Worm (Caenorhabditis elegans) whole organism, L1 larva: ENCODE results near the gene ubq-1.

Experiments
- C04F5.9 ChIP-seq: sonication (generic microtip); optimal IDR thresholded peaks from 2 replicates; lab custom pipeline; 2016; ENCODE audit warnings: missing genetic modification characterization, missing compliant biosample characterization
- C34B4.2 ChIP-seq: sonication (generic microtip); optimal IDR thresholded peaks from 2 replicates; lab custom pipeline; 2017; ENCODE audit warnings: mild to moderate bottlenecking, missing genetic modification characterization, missing compliant biosample characterization
- Y116A8C.19 ChIP-seq: sonication (generic microtip); optimal IDR thresholded peaks from 2 replicates; lab custom pipeline; 2016; ENCODE audit warnings: missing compliant biosample characterization, missing genetic modification characterization, borderline replicate concordance
- alr-1 ChIP-seq: fragments of 200-800 bp; sonication (Bioruptor generic); optimal IDR thresholded peaks from 2 replicates; lab custom pipeline; 2018; ENCODE audit warnings: borderline replicate concordance, mild to moderate bottlenecking, missing genetic modification characterization, missing compliant biosample characterization
- ama-1 ChIP-seq: fragments of 150-350 bp; optimal IDR thresholded peaks from 2 replicates; lab custom pipeline; 2014
- blmp-1 ChIP-seq: fragments of 150-350 bp; optimal IDR thresholded peaks from 2 replicates; lab custom pipeline; 2014; ENCODE audit warnings: missing biosample characterization, missing genetic modification characterization
- ceh-63 ChIP-seq: fragments of 200-800 bp; sonication (Bioruptor generic); optimal IDR thresholded peaks from 2 replicates; lab custom pipeline; 2018; ENCODE audit warnings: mild to moderate bottlenecking, missing genetic modification characterization, missing compliant biosample characterization
- ceh-8 ChIP-seq: fragments of 200-800 bp; sonication (Bioruptor generic); optimal IDR thresholded peaks from 2 replicates; lab custom pipeline; 2018; ENCODE audit warnings: mild to moderate bottlenecking, missing genetic modification characterization, moderate library complexity, missing compliant biosample characterization
- ceh-82 ChIP-seq, 3 experiments: fragments of 150-350 bp in 1 of 3; sonication (generic microtip) in 2 of 3; optimal IDR thresholded peaks; 2 replicates each; lab custom pipeline; 2014 to 2017; ENCODE audit warnings: missing biosample characterization in 3 of 3, missing genetic modification characterization in 3 of 3
- ceh-88 ChIP-seq: fragments of 200-800 bp; sonication (Bioruptor generic); IDR thresholded peaks from 2 replicates; pipeline ENCODE4 v1.3.6; 2022; ENCODE audit warnings: missing genetic modification characterization, missing compliant biosample characterization
- dsc-1 ChIP-seq: sonication (generic microtip); optimal IDR thresholded peaks from 2 replicates; lab custom pipeline; 2016; ENCODE audit warnings: mild to moderate bottlenecking, missing genetic modification characterization, missing compliant biosample characterization
- efl-1 ChIP-seq, 4 experiments: fragments of 150-350 bp; optimal IDR thresholded peaks in 3 of 4; peaks in 1 of 4; 1 replicate in 1 of 4; 2 replicates in 3 of 4; lab custom pipeline; 2014; ENCODE audit warnings: missing biosample characterization in 2 of 4, missing genetic modification characterization in 2 of 4, missing genetic modification reagents in 2 of 4
- egl-13 ChIP-seq: sonication (generic microtip); optimal IDR thresholded peaks from 2 replicates; lab custom pipeline; 2016; ENCODE audit warnings: missing genotype, missing genetic modification reagents, missing genetic modification characterization, missing compliant biosample characterization
- elt-2 ChIP-seq: sonication (generic microtip); optimal IDR thresholded peaks from 2 replicates; lab custom pipeline; 2016; ENCODE audit warnings: missing genetic modification characterization, mild to moderate bottlenecking, inconsistent platforms, missing compliant biosample characterization, missing genetic modification reagents
- elt-3 ChIP-seq, 6 experiments: fragments of 150-350 bp in 1 of 6; sonication (generic microtip); optimal IDR thresholded peaks; 2 replicates each; lab custom pipeline; 2017 to 2018; ENCODE audit warnings: missing biosample characterization in 6 of 6, missing genetic modification characterization in 6 of 6, inconsistent platforms in 1 of 6
- ets-5 ChIP-seq: fragments of 200-800 bp; sonication (Bioruptor generic); IDR thresholded peaks from 2 replicates; pipeline ENCODE4 v1.3.6; 2022; ENCODE audit warnings: missing genetic modification characterization, missing compliant biosample characterization
- fkh-4 ChIP-seq: sonication (generic microtip); optimal IDR thresholded peaks from 2 replicates; lab custom pipeline; 2016; ENCODE audit warnings: missing compliant biosample characterization, missing genetic modification characterization, borderline replicate concordance
- fos-1 ChIP-seq: fragments of 150-350 bp; optimal IDR thresholded peaks from 2 replicates; lab custom pipeline; 2014; ENCODE audit warnings: missing biosample characterization, missing genetic modification characterization
- hlh-4 ChIP-seq: sonication (generic microtip); optimal IDR thresholded peaks from 2 replicates; lab custom pipeline; 2016; ENCODE audit warnings: mild to moderate bottlenecking, missing genetic modification characterization, missing compliant biosample characterization
- hpl-2 ChIP-seq: fragments of 150-350 bp; optimal IDR thresholded peaks from 2 replicates; lab custom pipeline; 2014; ENCODE audit warnings: missing biosample characterization, missing genetic modification reagents, missing genetic modification characterization
- irx-1 ChIP-seq: sonication (generic microtip); optimal IDR thresholded peaks from 2 replicates; lab custom pipeline; 2016; ENCODE audit warnings: missing genetic modification characterization, missing compliant biosample characterization
- jun-1 ChIP-seq: fragments of 150-350 bp; optimal IDR thresholded peaks from 2 replicates; lab custom pipeline; 2014; ENCODE audit warnings: missing biosample characterization, missing genetic modification reagents, missing genetic modification characterization
- lin-13 ChIP-seq: fragments of 150-350 bp; optimal IDR thresholded peaks from 2 replicates; lab custom pipeline; 2014; ENCODE audit warnings: missing biosample characterization, missing genetic modification reagents, missing genetic modification characterization
- lin-14 ChIP-seq: fragments of 200-800 bp; sonication (Bioruptor generic); optimal IDR thresholded peaks from 2 replicates; lab custom pipeline; 2018; ENCODE audit warnings: mild to moderate bottlenecking, missing genetic modification characterization, moderate library complexity, missing compliant biosample characterization
- lir-3 ChIP-seq: sonication (generic microtip); optimal IDR thresholded peaks from 2 replicates; lab custom pipeline; 2016; ENCODE audit warnings: mild to moderate bottlenecking, missing genetic modification characterization, moderate library complexity, missing compliant biosample characterization; ENCODE audit not compliant: poor library complexity
- lsy-2 ChIP-seq, 2 experiments: fragments of 150-350 bp; optimal IDR thresholded peaks; 2 replicates each; lab custom pipeline; 2014; ENCODE audit warnings: missing biosample characterization in 2 of 2, missing genetic modification characterization in 2 of 2
- mab-9 ChIP-seq: fragments of 200-800 bp; sonication (Bioruptor generic); IDR thresholded peaks from 2 replicates; pipeline ENCODE4 v1.3.6; 2022; ENCODE audit warnings: missing genetic modification reagents, missing genetic modification characterization, missing compliant biosample characterization
- nhr-11 ChIP-seq: fragments of 150-350 bp; optimal IDR thresholded peaks from 2 replicates; lab custom pipeline; 2014; ENCODE audit warnings: missing biosample characterization, missing genetic modification characterization
- nhr-19 ChIP-seq: fragments of 200-800 bp; sonication (Bioruptor generic); conservative IDR thresholded peaks from 2 replicates; pipeline ENCODE4 v1.3.6; 2022; ENCODE audit warnings: missing genetic modification characterization, missing compliant biosample characterization
- nhr-237 ChIP-seq: fragments of 150-350 bp; optimal IDR thresholded peaks from 2 replicates; lab custom pipeline; 2014; ENCODE audit warnings: missing biosample characterization, missing genetic modification characterization
- nhr-28 ChIP-seq: fragments of 150-350 bp; optimal IDR thresholded peaks from 2 replicates; lab custom pipeline; 2014; ENCODE audit warnings: missing biosample characterization, missing genetic modification characterization
- nhr-47 ChIP-seq: sonication (generic microtip); optimal IDR thresholded peaks from 2 replicates; lab custom pipeline; 2016; ENCODE audit warnings: mild to moderate bottlenecking, missing genetic modification characterization, moderate library complexity, missing compliant biosample characterization
- nhr-76 ChIP-seq: sonication (generic microtip); optimal IDR thresholded peaks from 2 replicates; lab custom pipeline; 2017; ENCODE audit warnings: missing biosample characterization, missing genetic modification characterization
- nhr-84 ChIP-seq: sonication (generic microtip); optimal IDR thresholded peaks from 2 replicates; lab custom pipeline; 2017; ENCODE audit warnings: missing biosample characterization, missing genetic modification characterization
- nhr-85 ChIP-seq: sonication (generic microtip); peaks from one replicate; lab custom pipeline; 2016; ENCODE audit warnings: missing genetic modification characterization, inconsistent platforms, missing compliant biosample characterization
- nhr-90 ChIP-seq: sonication (generic microtip); optimal IDR thresholded peaks from 2 replicates; lab custom pipeline; 2016; ENCODE audit warnings: mild to moderate bottlenecking, missing genetic modification characterization, missing compliant biosample characterization; ENCODE audit not compliant: poor library complexity
- pag-3 ChIP-seq: sonication (generic microtip); optimal IDR thresholded peaks from 2 replicates; lab custom pipeline; 2017; ENCODE audit warnings: missing genetic modification characterization, mild to moderate bottlenecking, missing compliant biosample characterization, antibody characterized with exemption, borderline replicate concordance; ENCODE audit not compliant: insufficient read depth
- pax-3 ChIP-seq: fragments of 200-800 bp; sonication (Bioruptor generic); optimal IDR thresholded peaks from 2 replicates; lab custom pipeline; 2018; ENCODE audit warnings: mild to moderate bottlenecking, missing genetic modification characterization, moderate library complexity, missing compliant biosample characterization
- skn-1 ChIP-seq: fragments of 150-350 bp; optimal IDR thresholded peaks from 2 replicates; lab custom pipeline; 2014; ENCODE audit warnings: missing biosample characterization, missing genetic modification characterization
- snpc-4 ChIP-seq: fragments of 150-350 bp; optimal IDR thresholded peaks from 2 replicates; lab custom pipeline; 2014; ENCODE audit warnings: missing biosample characterization, missing genetic modification characterization
- snu-23 ChIP-seq: sonication (generic microtip); optimal IDR thresholded peaks from 2 replicates; lab custom pipeline; 2016; ENCODE audit warnings: missing genetic modification characterization, missing compliant biosample characterization
- sup-37 ChIP-seq: fragments of 200-800 bp; sonication (Bioruptor generic); optimal IDR thresholded peaks from 2 replicates; lab custom pipeline; 2018; ENCODE audit warnings: mild to moderate bottlenecking, missing genetic modification characterization, missing compliant biosample characterization
- swsn-7 ChIP-seq: sonication (generic microtip); optimal IDR thresholded peaks from 2 replicates; lab custom pipeline; 2016; ENCODE audit warnings: missing genetic modification characterization, missing compliant biosample characterization
- tbx-2 ChIP-seq: sonication (generic microtip); optimal IDR thresholded peaks from 2 replicates; lab custom pipeline; 2016; ENCODE audit warnings: missing genetic modification characterization, missing compliant biosample characterization
- unc-130 ChIP-seq: fragments of 150-350 bp; optimal IDR thresholded peaks from 2 replicates; lab custom pipeline; 2017; ENCODE audit warnings: missing biosample characterization, missing genetic modification characterization, inconsistent platforms
- unc-62 ChIP-seq: fragments of 150-350 bp; optimal IDR thresholded peaks from 2 replicates; lab custom pipeline; 2014; ENCODE audit warnings: missing biosample characterization, missing genetic modification reagents, missing genetic modification characterization
- xbp-1 ChIP-seq: sonication (generic microtip); optimal IDR thresholded peaks from 2 replicates; lab custom pipeline; 2016; ENCODE audit warnings: missing genetic modification characterization, missing compliant biosample characterization
- zag-1 ChIP-seq: fragments of 150-350 bp; optimal IDR thresholded peaks from 2 replicates; lab custom pipeline; 2014; ENCODE audit warnings: missing biosample characterization, missing genetic modification characterization
- ztf-4 ChIP-seq: fragments of 150-350 bp; optimal IDR thresholded peaks from 2 replicates; lab custom pipeline; 2014; ENCODE audit warnings: missing biosample characterization, missing genetic modification characterization

The ubq-1 gene

ce11 chrIII:5981407-5981806 lies 41.4 kb downstream of the ubq-1 start:
- TF ChIP-seq ceh-8 (GFP tag; lab: Kevin White, UChicago) (no peak), C34B4.2 (tag; lab: Kevin White, UChicago) (no peak), nhr-19 (GFP tag; lab: Robert Waterston, UW) (no peak), nhr-47 (tag; lab: Kevin White, UChicago) (no peak), elt-2 (tag; lab: Kevin White, UChicago) (peak; percentile 78), zag-1 (no peak), ztf-4 (tag; lab: Kevin White, UChicago) (no peak), xbp-1 (tag; lab: Kevin White, UChicago) (no peak), elt-3 (tag; optimal IDR thresholded peaks at IDR 0.05; lab: Kevin White, UChicago) (peak in 2 of 6 experiments; percentile 18 to 31), ceh-63 (GFP tag; lab: Kevin White, UChicago) (no peak), C04F5.9 (tag; lab: Kevin White, UChicago) (no peak), alr-1 (tag; lab: Kevin White, UChicago) (no peak), ets-5 (GFP tag; lab: Robert Waterston, UW) (no peak), nhr-90 (no peak), Y116A8C.19 (tag; lab: Kevin White, UChicago) (no peak), ceh-82 (tag; optimal IDR thresholded peaks at IDR 0.05; lab: Kevin White, UChicago) (no peak), lin-14 (GFP tag; lab: Kevin White, UChicago) (peak; percentile 60), nhr-85 (tag; lab: Kevin White, UChicago) (no peak), ceh-88 (GFP tag; lab: Robert Waterston, UW) (no peak), mab-9 (GFP tag; lab: Robert Waterston, UW) (no peak), skn-1 (tag; lab: Kevin White, UChicago) (no peak), unc-62 (GFP tag; lab: Kevin White, UChicago) (no peak), nhr-76 (tag; lab: Kevin White, UChicago) (no peak), pag-3 (tag; lab: Kevin White, UChicago) (no peak), lin-13 (GFP tag; lab: Kevin White, UChicago) (no peak), irx-1 (tag; lab: Kevin White, UChicago) (no peak), lir-3 (tag; lab: Kevin White, UChicago) (no peak), jun-1 (peak; percentile 22), fos-1 (tag; lab: Kevin White, UChicago) (no peak), hpl-2 (GFP tag; lab: Kevin White, UChicago) (no peak), ama-1 (lab: Kevin White, UChicago) (no peak), unc-130 (no peak), blmp-1 (tag; lab: Kevin White, UChicago) (peak; percentile 41), dsc-1 (no peak), nhr-11 (tag; lab: Kevin White, UChicago) (no peak), efl-1 (optimal IDR thresholded peaks at IDR 0.05; lab: Kevin White, UChicago) (no peak), efl-1 (GFP tag; optimal IDR thresholded peaks at IDR 0.05 in 1 of 2; lab: Kevin White, UChicago) (no peak), snu-23 (GFP tag; lab: Kevin White, UChicago) (no peak)

ce11 chrIII:5982026-5982425 lies 42.0 kb downstream of the ubq-1 start, which contains the start of gene frm-2:
Gene frm-2, minus strand, starts transcription at chrIII:5982126.
- TF ChIP-seq nhr-11 (tag; lab: Kevin White, UChicago) (no peak), egl-13 (no peak), hpl-2 (GFP tag; lab: Kevin White, UChicago) (no peak), sup-37 (no peak), fos-1 (tag; lab: Kevin White, UChicago) (no peak), ceh-8 (GFP tag; lab: Kevin White, UChicago) (no peak), nhr-237 (no peak), blmp-1 (tag; lab: Kevin White, UChicago) (no peak), snu-23 (GFP tag; lab: Kevin White, UChicago) (no peak), hlh-4 (no peak), fkh-4 (no peak), lsy-2 (tag; optimal IDR thresholded peaks at IDR 0.05; lab: Kevin White, UChicago) (no peak), tbx-2 (tag; lab: Kevin White, UChicago) (no peak), snpc-4 (tag; lab: Kevin White, UChicago) (no peak), irx-1 (tag; lab: Kevin White, UChicago) (no peak), pax-3 (tag; lab: Kevin White, UChicago) (no peak), nhr-84 (tag; lab: Kevin White, UChicago) (no peak), swsn-7 (tag; lab: Kevin White, UChicago) (no peak), nhr-28 (no peak), ama-1 (lab: Kevin White, UChicago) (no peak)
